Worm (Caenorhabditis elegans): ENCODE data around the gene gid-7.
A peak's percentile ranks its signal among the peaks of the same experiment; 100 is the strongest.

The gid-7 gene

DNA sequence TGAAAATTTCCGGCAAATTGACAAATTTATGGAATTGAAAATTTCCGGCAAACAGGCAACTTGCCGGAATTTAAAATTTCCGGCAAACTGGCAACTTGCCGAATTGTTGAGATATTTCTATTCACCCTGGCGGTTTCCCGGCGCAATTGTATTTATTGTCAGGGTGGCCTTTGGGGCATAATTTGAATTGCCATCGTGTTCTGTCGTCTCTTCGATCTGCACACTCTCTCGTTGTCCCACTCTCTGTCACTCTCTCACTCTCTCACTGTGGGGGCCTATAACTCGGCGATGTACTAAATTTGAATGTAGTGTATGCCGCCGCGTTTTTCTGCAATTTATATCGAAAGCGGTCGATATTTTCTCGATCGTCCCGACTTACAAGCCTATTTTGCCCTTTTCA, 53.9 kb downstream of the gid-7 start:
- TF ChIP-seq sma-9 (GFP tag; optimal IDR thresholded peaks at IDR 0.05) (peak; percentile 21), sma-9 (tag; optimal IDR thresholded peaks at IDR 0.05) (no peak), elt-1 (tag; optimal IDR thresholded peaks at IDR 0.05) (no peak)

Data from whole organism, L2 larva.